Worm (Caenorhabditis elegans): ENCODE measurements around the gene nspb-5.

DNA sequence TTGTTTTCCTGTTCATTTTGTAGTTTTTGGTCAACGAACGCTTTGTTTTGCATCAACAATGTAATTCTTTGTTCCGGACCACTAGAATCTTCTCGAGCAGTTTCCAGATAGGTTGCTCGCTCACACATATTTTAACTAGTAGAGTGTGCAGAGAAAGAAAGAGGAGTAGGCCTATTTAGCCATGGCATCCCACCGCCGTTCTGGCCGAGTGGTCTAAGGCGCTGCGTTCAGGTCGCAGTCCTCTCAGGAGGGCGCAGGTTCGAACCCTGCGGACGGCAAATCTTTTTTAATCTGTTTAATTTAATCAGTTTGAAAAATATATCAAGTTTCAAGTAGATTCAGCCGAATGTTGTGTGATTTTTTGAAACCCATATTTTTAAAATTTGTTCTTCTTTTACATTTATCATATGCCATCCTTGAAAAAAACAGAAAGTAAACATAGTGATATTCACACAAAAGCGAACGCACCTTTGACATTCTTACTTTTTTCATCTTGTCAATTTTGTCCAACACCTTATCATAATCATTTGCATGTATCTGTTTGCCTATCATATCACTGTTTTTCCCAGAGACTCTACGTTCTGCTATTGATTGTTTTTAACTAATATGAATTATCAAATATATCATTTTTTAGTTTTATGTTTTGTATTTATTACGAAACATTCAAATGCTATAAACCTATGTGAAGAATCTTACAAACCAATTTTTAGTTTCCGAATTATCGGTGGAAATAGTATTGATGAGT lies 42.0 kb upstream of the nspb-5 start, which contains the start of gene try-3:
- TF ChIP-seq aha-1 (tag) (peak; percentile 58), saeg-2 (GFP tag; IDR thresholded peaks at IDR 0.05) (no peak), dpl-1 (GFP tag; optimal IDR thresholded peaks at IDR 0.05) (peak; percentile 49), unc-39 (tag; optimal IDR thresholded peaks at IDR 0.05) (no peak), nhr-28 (tag; optimal IDR thresholded peaks at IDR 0.05) (peak; percentile 52), aly-2 (tag; optimal IDR thresholded peaks at IDR 0.05) (no peak), unc-130 (GFP tag; optimal IDR thresholded peaks at IDR 0.05) (peak; percentile 54), lin-39 (tag; optimal IDR thresholded peaks at IDR 0.05) (no peak), nhr-237 (tag; optimal IDR thresholded peaks at IDR 0.05) (no peak), F37D6.2 (tag; optimal IDR thresholded peaks at IDR 0.05) (peak; percentile 22), lim-7 (GFP tag; IDR thresholded peaks at IDR 0.05) (peak; percentile 97)
